Worm (Caenorhabditis elegans): ENCODE results near the gene vps-15.

ce11 chrII:11916945-11917344 lies 1.3 kb upstream of the vps-15 start:
- TF ChIP-seq B0310.2 (tag; optimal IDR thresholded peaks at IDR 0.05) (no peak), hmg-4 (GFP tag; optimal IDR thresholded peaks at IDR 0.05) (no peak), ama-1 (optimal IDR thresholded peaks at IDR 0.05) (no peak)
